Worm (Caenorhabditis elegans) whole organism, L4 larva: Measurements from ENCODE around the gene T24C4.10.

Experiments
- F37D6.2 ChIP-seq: sonication (generic microtip); optimal IDR thresholded peaks from 2 replicates; lab custom pipeline; 2016; ENCODE audit warnings: mild to moderate bottlenecking, missing genetic modification characterization, missing compliant biosample characterization
- F49E8.2 ChIP-seq: sonication (generic microtip); optimal IDR thresholded peaks from 2 replicates; lab custom pipeline; 2016; ENCODE audit warnings: missing compliant biosample characterization, mild to moderate bottlenecking, missing genetic modification characterization, borderline replicate concordance
- Y105C5A.15 ChIP-seq: fragments of 200-800 bp; sonication (Bioruptor generic); IDR thresholded peaks from 2 replicates; pipeline ENCODE4 v1.3.6; 2022; ENCODE audit warnings: missing genetic modification characterization, missing compliant biosample characterization
- Y48G9A.11 ChIP-seq: fragments of 200-800 bp; sonication (Bioruptor generic); IDR thresholded peaks from 2 replicates; pipeline ENCODE4 v1.3.6; 2022; ENCODE audit warnings: missing genetic modification reagents, missing genetic modification characterization, missing compliant biosample characterization
- Y5F2A.4 ChIP-seq: fragments of 200-800 bp; sonication (Bioruptor generic); optimal IDR thresholded peaks from 2 replicates; lab custom pipeline; 2018; ENCODE audit warnings: mild to moderate bottlenecking, missing genetic modification characterization, missing compliant biosample characterization
- ZK337.2 ChIP-seq: fragments of 200-800 bp; sonication (Bioruptor generic); IDR thresholded peaks from 2 replicates; pipeline ENCODE4 v1.3.6; 2022; ENCODE audit warnings: missing genetic modification reagents, missing genetic modification characterization, missing compliant biosample characterization
- ZK546.5 ChIP-seq, 2 experiments: sonication (generic microtip); optimal IDR thresholded peaks; 2 replicates each; lab custom pipeline; 2017; ENCODE audit warnings: missing biosample characterization in 2 of 2, missing genetic modification characterization in 2 of 2
- aly-2 ChIP-seq: sonication (generic microtip); optimal IDR thresholded peaks from 2 replicates; lab custom pipeline; 2018; ENCODE audit warnings: missing biosample characterization, missing genetic modification characterization
- ama-1 ChIP-seq: fragments of 150-350 bp; optimal IDR thresholded peaks from 2 replicates; lab custom pipeline; 2014; ENCODE audit warnings: inconsistent platforms, mixed read lengths
- ceh-28 ChIP-seq: fragments of 150-350 bp; optimal IDR thresholded peaks from 2 replicates; lab custom pipeline; 2014; ENCODE audit warnings: missing biosample characterization, missing genetic modification reagents, missing genetic modification characterization
- ceh-32 ChIP-seq: sonication (generic microtip); optimal IDR thresholded peaks from 2 replicates; lab custom pipeline; 2016; ENCODE audit warnings: mild to moderate bottlenecking, missing genetic modification characterization, missing compliant biosample characterization; ENCODE audit not compliant: poor library complexity
- ceh-82 ChIP-seq: sonication (generic microtip); optimal IDR thresholded peaks from 2 replicates; lab custom pipeline; 2017; ENCODE audit warnings: missing biosample characterization, missing genetic modification characterization
- cey-2 ChIP-seq: sonication (generic microtip); optimal IDR thresholded peaks from 3 replicates; lab custom pipeline; 2017; ENCODE audit warnings: missing genetic modification characterization, mild to moderate bottlenecking, missing compliant biosample characterization, antibody characterized with exemption, borderline replicate concordance; ENCODE audit not compliant: insufficient read depth
- ctbp-1 ChIP-seq: fragments of 200-800 bp; sonication (Bioruptor generic); IDR thresholded peaks from 2 replicates; pipeline ENCODE4 v1.3.6; 2022; ENCODE audit warnings: missing genetic modification reagents, missing genetic modification characterization, missing compliant biosample characterization
- daf-16 ChIP-seq, 3 experiments: sonication (generic microtip); optimal IDR thresholded peaks; 2 replicates each; lab custom pipeline; 2016 to 2017; ENCODE audit warnings: missing genetic modification characterization in 3 of 3, missing genetic modification reagents in 3 of 3, mild to moderate bottlenecking in 2 of 3, missing compliant biosample characterization in 2 of 3, missing biosample characterization in 1 of 3, moderate library complexity in 1 of 3
- daf-8 ChIP-seq: fragments of 200-800 bp; sonication (Bioruptor generic); IDR thresholded peaks from 2 replicates; pipeline ENCODE4 v1.3.6; 2022; ENCODE audit warnings: missing genetic modification characterization, missing compliant biosample characterization
- dmd-6 ChIP-seq: fragments of 200-800 bp; sonication (Bioruptor generic); IDR thresholded peaks from 2 replicates; pipeline ENCODE4 v1.3.6; 2022; ENCODE audit warnings: missing genetic modification reagents, missing genetic modification characterization, missing compliant biosample characterization
- dmd-9 ChIP-seq: fragments of 200-800 bp; sonication (Bioruptor generic); IDR thresholded peaks from 2 replicates; pipeline ENCODE4 v1.3.6; 2022; ENCODE audit warnings: missing genetic modification reagents, missing genetic modification characterization, missing compliant biosample characterization
- dpl-1 ChIP-seq: fragments of 150-350 bp; optimal IDR thresholded peaks from 2 replicates; lab custom pipeline; 2014; ENCODE audit warnings: missing biosample characterization, missing genetic modification reagents, missing genetic modification characterization
- duxl-1 ChIP-seq: sonication (generic microtip); optimal IDR thresholded peaks from 2 replicates; lab custom pipeline; 2016; ENCODE audit warnings: mild to moderate bottlenecking, missing genetic modification characterization, moderate library complexity, missing compliant biosample characterization; ENCODE audit not compliant: poor library complexity
- dve-1 ChIP-seq: sonication (generic microtip); optimal IDR thresholded peaks from 2 replicates; lab custom pipeline; 2017; ENCODE audit warnings: antibody characterized with exemption, mild to moderate bottlenecking, missing genetic modification characterization, missing compliant biosample characterization; ENCODE audit not compliant: insufficient read depth
- egl-43 ChIP-seq: fragments of 200-800 bp; sonication (Bioruptor generic); IDR thresholded peaks from 2 replicates; pipeline ENCODE4 v1.3.6; 2022; ENCODE audit warnings: missing genetic modification reagents, missing genetic modification characterization, missing compliant biosample characterization
- gei-8 ChIP-seq: fragments of 200-800 bp; sonication (Bioruptor generic); optimal IDR thresholded peaks from 2 replicates; lab custom pipeline; 2018; ENCODE audit warnings: mild to moderate bottlenecking, missing genetic modification characterization, missing compliant biosample characterization
- hif-1 ChIP-seq, 2 experiments: sonication (generic microtip); optimal IDR thresholded peaks; 2 replicates each; lab custom pipeline; 2016 to 2017; ENCODE audit warnings: missing compliant biosample characterization in 2 of 2, missing genetic modification characterization in 2 of 2, missing genetic modification reagents in 2 of 2, missing genotype in 2 of 2, mild to moderate bottlenecking in 1 of 2
- hlh-30 ChIP-seq: sonication (generic microtip); optimal IDR thresholded peaks from 2 replicates; lab custom pipeline; 2017; ENCODE audit warnings: antibody characterized with exemption, mild to moderate bottlenecking, missing genetic modification characterization, missing compliant biosample characterization; ENCODE audit not compliant: insufficient read depth
- lim-7 ChIP-seq: fragments of 200-800 bp; sonication (Bioruptor generic); IDR thresholded peaks from 2 replicates; pipeline ENCODE4 v1.3.6; 2022; ENCODE audit warnings: missing genetic modification characterization, missing compliant biosample characterization
- lin-13 ChIP-seq: fragments of 150-350 bp; optimal IDR thresholded peaks from 2 replicates; lab custom pipeline; 2014; ENCODE audit warnings: missing biosample characterization, missing genetic modification reagents, missing genetic modification characterization
- lin-29 ChIP-seq: fragments of 200-800 bp; sonication (Bioruptor generic); IDR thresholded peaks from 2 replicates; pipeline ENCODE4 v1.3.6; 2022; ENCODE audit warnings: missing genetic modification reagents, missing genetic modification characterization, missing compliant biosample characterization
- lin-38 ChIP-seq: fragments of 200-800 bp; sonication (Bioruptor generic); IDR thresholded peaks from 2 replicates; pipeline ENCODE4 v1.3.6; 2022; ENCODE audit warnings: missing genetic modification reagents, missing genetic modification characterization, missing compliant biosample characterization
- lin-39 ChIP-seq: fragments of 150-350 bp; optimal IDR thresholded peaks from 2 replicates; lab custom pipeline; 2014; ENCODE audit warnings: missing biosample characterization, missing genetic modification reagents, missing genetic modification characterization
- lsy-2 ChIP-seq, 2 experiments: fragments of 150-350 bp in 1 of 2; sonication (generic microtip) in 1 of 2; optimal IDR thresholded peaks; 2 replicates each; lab custom pipeline; 2014 to 2017; ENCODE audit warnings: missing biosample characterization in 2 of 2, missing genetic modification characterization in 2 of 2
- mep-1 ChIP-seq: fragments of 150-350 bp; sonication (generic microtip); optimal IDR thresholded peaks from 3 replicates; lab custom pipeline; 2014; ENCODE audit warnings: missing biosample characterization, missing genetic modification characterization
- nhr-25 ChIP-seq: sonication (generic microtip); optimal IDR thresholded peaks from 2 replicates; lab custom pipeline; 2017; ENCODE audit warnings: missing genetic modification characterization, mild to moderate bottlenecking, missing compliant biosample characterization, antibody characterized with exemption, moderate library complexity, borderline replicate concordance; ENCODE audit not compliant: insufficient read depth
- nhr-42 ChIP-seq: fragments of 200-800 bp; sonication (Bioruptor generic); IDR thresholded peaks from 2 replicates; pipeline ENCODE4 v1.3.6; 2022; ENCODE audit warnings: missing genetic modification characterization, missing compliant biosample characterization
- nhr-48 ChIP-seq: sonication (generic microtip); optimal IDR thresholded peaks from 2 replicates; lab custom pipeline; 2016; ENCODE audit warnings: mild to moderate bottlenecking, missing genetic modification characterization, missing compliant biosample characterization
- nhr-77 ChIP-seq: fragments of 150-350 bp; optimal IDR thresholded peaks from 2 replicates; lab custom pipeline; 2014; ENCODE audit warnings: missing biosample characterization, missing genetic modification characterization
- snpc-1.2 ChIP-seq: fragments of 200-800 bp; sonication (Bioruptor generic); IDR thresholded peaks from 2 replicates; pipeline ENCODE4 v1.3.6; 2022; ENCODE audit warnings: missing genetic modification reagents, missing genetic modification characterization, missing compliant biosample characterization
- spr-1 ChIP-seq: sonication (generic microtip); optimal IDR thresholded peaks from 2 replicates; lab custom pipeline; 2016; ENCODE audit warnings: mild to moderate bottlenecking, missing genetic modification characterization, missing compliant biosample characterization
- vab-7 ChIP-seq: fragments of 200-800 bp; sonication (Bioruptor generic); IDR thresholded peaks from 2 replicates; pipeline ENCODE4 v1.3.6; 2022; ENCODE audit warnings: missing genetic modification reagents, missing genetic modification characterization, missing compliant biosample characterization
- zag-1 ChIP-seq: fragments of 150-350 bp; optimal IDR thresholded peaks from 2 replicates; lab custom pipeline; 2014; ENCODE audit warnings: missing biosample characterization, missing genetic modification characterization
- zfp-3 ChIP-seq: fragments of 200-800 bp; sonication (Bioruptor generic); conservative IDR thresholded peaks from 2 replicates; pipeline ENCODE4 v1.3.6; 2022; ENCODE audit warnings: missing genetic modification reagents, missing genetic modification characterization, missing compliant biosample characterization
- zip-11 ChIP-seq: fragments of 200-800 bp; sonication (Bioruptor generic); IDR thresholded peaks from 2 replicates; pipeline ENCODE4 v1.3.6; 2022; ENCODE audit warnings: missing genetic modification characterization, missing compliant biosample characterization
- ztf-11 ChIP-seq: fragments of 150-350 bp; optimal IDR thresholded peaks from 2 replicates; lab custom pipeline; 2014; ENCODE audit warnings: missing biosample characterization, missing genetic modification characterization
- ztf-7 ChIP-seq: fragments of 150-350 bp; optimal IDR thresholded peaks from 2 replicates; lab custom pipeline; 2014; ENCODE audit warnings: missing biosample characterization, missing genetic modification characterization

The T24C4.10 gene

DNA sequence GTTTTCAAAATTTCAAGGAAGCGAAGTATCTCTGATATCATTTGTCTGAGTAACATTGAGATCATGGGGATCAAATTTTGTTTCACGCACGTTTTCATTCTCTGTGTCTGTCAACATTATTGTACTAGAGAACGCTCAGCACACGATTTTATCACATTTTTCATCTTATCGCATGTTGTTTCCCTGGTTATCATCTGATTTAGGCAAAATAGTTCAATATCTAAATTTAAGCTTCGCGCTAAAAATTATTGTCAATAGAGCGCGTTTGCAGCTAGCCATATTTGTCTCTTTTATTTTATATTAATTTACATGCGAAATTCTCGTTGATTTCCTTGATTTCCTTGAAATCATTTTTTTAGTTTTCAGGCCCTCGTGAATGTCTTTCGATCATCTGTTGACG is 45.6 kb downstream of the T24C4.10 start, which contains the start of gene K02F3.2 (continued):
- TF ChIP-seq daf-16 (GFP tag; optimal IDR thresholded peaks at IDR 0.05; lab: Kevin White, UChicago) = no peak
- peak; percentile 86 for TF ChIP-seq daf-16 (tag; optimal IDR thresholded peaks at IDR 0.05; lab: Kevin White, UChicago)
- TF ChIP-seq dmd-6 (GFP tag; lab: Robert Waterston, UW) = peak; percentile 72
- no peak for TF ChIP-seq cey-2 (tag; lab: Kevin White, UChicago)
- TF ChIP-seq Y48G9A.11 (GFP tag; lab: Robert Waterston, UW) = no peak
- peak; percentile 91 for TF ChIP-seq hlh-30 (tag; lab: Kevin White, UChicago)
- TF ChIP-seq dpl-1 (GFP tag; lab: Kevin White, UChicago) = peak; percentile 86
- TF ChIP-seq spr-1 (tag; lab: Kevin White, UChicago) = no peak
- no peak for TF ChIP-seq zag-1 (tag; lab: Kevin White, UChicago)
- no peak for TF ChIP-seq vab-7 (GFP tag; lab: Robert Waterston, UW)
- TF ChIP-seq zfp-3 (GFP tag; lab: Robert Waterston, UW) = no peak
- no peak for TF ChIP-seq aly-2 (tag; lab: Kevin White, UChicago)
- TF ChIP-seq lsy-2 (tag; optimal IDR thresholded peaks at IDR 0.05; lab: Kevin White, UChicago) = peak; percentile 24 to 77
- no peak for TF ChIP-seq lin-39 (tag; lab: Kevin White, UChicago)
- peak; percentile 29 for TF ChIP-seq ztf-7 (tag; lab: Kevin White, UChicago)
- TF ChIP-seq hif-1 (tag; optimal IDR thresholded peaks at IDR 0.05; lab: Kevin White, UChicago) = peak in 1 of 2 experiments; percentile 47
- no peak for TF ChIP-seq lim-7
- TF ChIP-seq lin-29 (GFP tag; lab: Robert Waterston, UW) = no peak
- TF ChIP-seq lin-38 (GFP tag; lab: Robert Waterston, UW) = peak; percentile 95
- no peak for TF ChIP-seq daf-8 (GFP tag; lab: Robert Waterston, UW)
- no peak for TF ChIP-seq ztf-11 (tag; lab: Kevin White, UChicago)
- no peak for TF ChIP-seq ceh-82 (tag; lab: Kevin White, UChicago)
- no peak for TF ChIP-seq lin-13 (GFP tag; lab: Kevin White, UChicago)
- TF ChIP-seq ama-1 = no peak
- no peak for TF ChIP-seq ZK546.5 (tag; optimal IDR thresholded peaks at IDR 0.05; lab: Kevin White, UChicago)
- no peak for TF ChIP-seq nhr-42 (GFP tag; lab: Robert Waterston, UW)
- TF ChIP-seq zip-11 (GFP tag; lab: Robert Waterston, UW) = no peak
- TF ChIP-seq dve-1 (tag; lab: Kevin White, UChicago) = peak; percentile 82
- no peak for TF ChIP-seq snpc-1.2 (GFP tag; lab: Robert Waterston, UW)
- no peak for TF ChIP-seq nhr-25 (tag; lab: Kevin White, UChicago)
- TF ChIP-seq egl-43 (GFP tag; lab: Robert Waterston, UW) = no peak
- TF ChIP-seq nhr-48 (tag; lab: Kevin White, UChicago) = peak; percentile 53
- no peak for TF ChIP-seq F49E8.2
- TF ChIP-seq ZK337.2 = no peak
- TF ChIP-seq Y105C5A.15 (GFP tag; lab: Robert Waterston, UW) = no peak
- peak; percentile 17 for TF ChIP-seq duxl-1 (tag; lab: Kevin White, UChicago)
- no peak for TF ChIP-seq gei-8 (GFP tag; lab: Kevin White, UChicago)
- TF ChIP-seq ceh-32 (tag; lab: Kevin White, UChicago) = no peak
- no peak for TF ChIP-seq Y5F2A.4 (GFP tag; lab: Kevin White, UChicago)
- peak; percentile 56 for TF ChIP-seq mep-1 (tag; lab: Kevin White, UChicago)
- no peak for TF ChIP-seq F37D6.2
- peak; percentile 84 for TF ChIP-seq nhr-77 (tag; lab: Kevin White, UChicago)
- no peak for TF ChIP-seq dmd-9 (GFP tag; lab: Robert Waterston, UW)
- no peak for TF ChIP-seq ctbp-1 (GFP tag; lab: Robert Waterston, UW)
- no peak for TF ChIP-seq ceh-28 (tag; lab: Kevin White, UChicago)
